Worm (Caenorhabditis elegans) whole organism, L3 larva: ENCODE data around the gene C08F8.9.
A peak's percentile ranks its signal among the peaks of the same experiment; 100 is the strongest.

Experiments
- R02D3.7 ChIP-seq: fragments of 150-350 bp; optimal IDR thresholded peaks from 2 replicates; lab custom pipeline; 2014; ENCODE audit warnings: missing biosample characterization, missing genetic modification characterization
- ZK546.5 ChIP-seq: sonication (generic microtip); optimal IDR thresholded peaks from 2 replicates; lab custom pipeline; 2017; ENCODE audit warnings: missing biosample characterization, missing genetic modification characterization
- aly-2 ChIP-seq: fragments of 150-350 bp; optimal IDR thresholded peaks from 2 replicates; lab custom pipeline; 2014; ENCODE audit warnings: missing biosample characterization, missing genetic modification characterization
- ama-1 ChIP-seq: fragments of 150-350 bp; optimal IDR thresholded peaks from 2 replicates; lab custom pipeline; 2018
- ceh-16 ChIP-seq: sonication (generic microtip); optimal IDR thresholded peaks from 2 replicates; lab custom pipeline; 2017; ENCODE audit warnings: missing biosample characterization, missing genetic modification characterization
- ceh-82 ChIP-seq: fragments of 150-350 bp; optimal IDR thresholded peaks from 2 replicates; lab custom pipeline; 2014; ENCODE audit warnings: missing biosample characterization, missing genetic modification characterization
- ceh-9 ChIP-seq: sonication (generic microtip); optimal IDR thresholded peaks from 2 replicates; lab custom pipeline; 2018; ENCODE audit warnings: missing biosample characterization, missing genetic modification characterization
- daf-12 ChIP-seq: fragments of 150-350 bp; optimal IDR thresholded peaks from 2 replicates; lab custom pipeline; 2014; ENCODE audit warnings: missing biosample characterization, missing genetic modification reagents, missing genetic modification characterization
- egl-27 ChIP-seq: sonication (generic microtip); optimal IDR thresholded peaks from 4 replicates; lab custom pipeline; 2017; ENCODE audit warnings: missing biosample characterization, missing genetic modification reagents, missing genetic modification characterization
- egl-5 ChIP-seq: fragments of 150-350 bp; optimal IDR thresholded peaks from 2 replicates; lab custom pipeline; 2017; ENCODE audit warnings: missing biosample characterization, missing genetic modification reagents, missing genetic modification characterization, inconsistent platforms
- elt-1 ChIP-seq: fragments of 150-350 bp; optimal IDR thresholded peaks from 2 replicates; lab custom pipeline; 2014; ENCODE audit warnings: missing biosample characterization, missing genetic modification characterization
- eor-1 ChIP-seq, 2 experiments: fragments of 150-350 bp; optimal IDR thresholded peaks; 2 replicates each; lab custom pipeline; 2014 to 2018; ENCODE audit warnings: missing biosample characterization in 2 of 2, missing genetic modification characterization in 2 of 2
- fkh-10 ChIP-seq: sonication (generic microtip); optimal IDR thresholded peaks from 2 replicates; lab custom pipeline; 2017; ENCODE audit warnings: missing biosample characterization, missing genetic modification reagents, missing genetic modification characterization
- fkh-2 ChIP-seq: fragments of 150-350 bp; optimal IDR thresholded peaks from 2 replicates; lab custom pipeline; 2014; ENCODE audit warnings: missing biosample characterization, missing genetic modification reagents, missing genetic modification characterization
- hmg-11 ChIP-seq: sonication (generic microtip); optimal IDR thresholded peaks from 2 replicates; lab custom pipeline; 2016; ENCODE audit warnings: missing genetic modification characterization, missing compliant biosample characterization
- jun-1 ChIP-seq: fragments of 150-350 bp; optimal IDR thresholded peaks from 2 replicates; lab custom pipeline; 2014; ENCODE audit warnings: missing biosample characterization, missing genetic modification reagents, missing genetic modification characterization
- lin-15B ChIP-seq: fragments of 150-350 bp; optimal IDR thresholded peaks from 2 replicates; lab custom pipeline; 2014; ENCODE audit warnings: missing biosample characterization, missing genetic modification characterization
- lin-39 ChIP-seq: fragments of 150-350 bp; optimal IDR thresholded peaks from 2 replicates; lab custom pipeline; 2018; ENCODE audit warnings: missing biosample characterization, missing genetic modification reagents, missing genetic modification characterization
- lsy-12 ChIP-seq: sonication (generic microtip); optimal IDR thresholded peaks from 2 replicates; lab custom pipeline; 2016; ENCODE audit warnings: mild to moderate bottlenecking, missing genetic modification characterization, missing compliant biosample characterization
- mdl-1 ChIP-seq: fragments of 150-350 bp; optimal IDR thresholded peaks from 2 replicates; lab custom pipeline; 2014; ENCODE audit warnings: missing biosample characterization, missing genetic modification characterization
- mml-1 ChIP-seq: fragments of 150-350 bp; sonication (generic microtip); optimal IDR thresholded peaks from 3 replicates; lab custom pipeline; 2014; ENCODE audit warnings: missing biosample characterization, missing genetic modification characterization
- nfya-1 ChIP-seq: sonication (generic microtip); optimal IDR thresholded peaks from 2 replicates; lab custom pipeline; 2017; ENCODE audit warnings: missing genetic modification characterization, mild to moderate bottlenecking, missing compliant biosample characterization, antibody characterized with exemption, moderate library complexity; ENCODE audit not compliant: insufficient read depth
- nhr-11 ChIP-seq: fragments of 150-350 bp; optimal IDR thresholded peaks from 2 replicates; lab custom pipeline; 2014; ENCODE audit warnings: missing biosample characterization, missing genetic modification characterization
- nhr-12 ChIP-seq: fragments of 150-350 bp; optimal IDR thresholded peaks from 2 replicates; lab custom pipeline; 2014; ENCODE audit warnings: missing biosample characterization, missing genetic modification characterization
- nhr-23 ChIP-seq: fragments of 150-350 bp; optimal IDR thresholded peaks from 2 replicates; lab custom pipeline; 2014; ENCODE audit warnings: missing biosample characterization, missing genetic modification reagents, missing genetic modification characterization
- nhr-237 ChIP-seq: fragments of 150-350 bp; optimal IDR thresholded peaks from 2 replicates; lab custom pipeline; 2014; ENCODE audit warnings: missing biosample characterization, missing genetic modification characterization
- nhr-25 ChIP-seq: sonication (generic microtip); optimal IDR thresholded peaks from 2 replicates; lab custom pipeline; 2017; ENCODE audit warnings: missing biosample characterization, missing genetic modification characterization
- nhr-28 ChIP-seq: fragments of 150-350 bp; optimal IDR thresholded peaks from 2 replicates; lab custom pipeline; 2014; ENCODE audit warnings: missing biosample characterization, missing genetic modification characterization
- nhr-76 ChIP-seq: fragments of 150-350 bp; sonication (generic microtip); optimal IDR thresholded peaks from 5 replicates; lab custom pipeline; 2014; ENCODE audit warnings: missing biosample characterization, missing genetic modification characterization
- nhr-77 ChIP-seq: fragments of 150-350 bp; optimal IDR thresholded peaks from 2 replicates; lab custom pipeline; 2014; ENCODE audit warnings: missing biosample characterization, missing genetic modification characterization
- pha-4 ChIP-seq: fragments of 150-350 bp; optimal IDR thresholded peaks from 2 replicates; lab custom pipeline; 2014; ENCODE audit warnings: missing biosample characterization, missing genetic modification reagents, missing genetic modification characterization
- pqm-1 ChIP-seq: fragments of 150-350 bp; optimal IDR thresholded peaks from 2 replicates; lab custom pipeline; 2017; ENCODE audit warnings: missing biosample characterization, missing genetic modification characterization, inconsistent platforms
- sea-2 ChIP-seq: fragments of 150-350 bp; sonication (generic microtip); optimal IDR thresholded peaks from 4 replicates; lab custom pipeline; 2014; ENCODE audit warnings: missing biosample characterization, missing genetic modification reagents, missing genetic modification characterization
- skn-1 ChIP-seq: fragments of 150-350 bp; optimal IDR thresholded peaks from 2 replicates; lab custom pipeline; 2014; ENCODE audit warnings: missing biosample characterization, missing genetic modification characterization
- snpc-4 ChIP-seq: fragments of 150-350 bp; optimal IDR thresholded peaks from 2 replicates; lab custom pipeline; 2014; ENCODE audit warnings: missing biosample characterization, missing genetic modification characterization
- tbx-2 ChIP-seq: sonication (generic microtip); optimal IDR thresholded peaks from 2 replicates; lab custom pipeline; 2016; ENCODE audit warnings: mild to moderate bottlenecking, missing genetic modification characterization, missing compliant biosample characterization
- unc-39 ChIP-seq: sonication (generic microtip); optimal IDR thresholded peaks from 4 replicates; lab custom pipeline; 2017; ENCODE audit warnings: missing biosample characterization, missing genetic modification characterization
- unc-62 ChIP-seq: fragments of 150-350 bp; sonication (generic microtip); optimal IDR thresholded peaks from 4 replicates; lab custom pipeline; 2014; ENCODE audit warnings: missing biosample characterization, missing genetic modification reagents, missing genetic modification characterization
- zag-1 ChIP-seq: fragments of 150-350 bp; optimal IDR thresholded peaks from 2 replicates; lab custom pipeline; 2014; ENCODE audit warnings: missing biosample characterization, missing genetic modification characterization
- ztf-11 ChIP-seq: fragments of 150-350 bp; optimal IDR thresholded peaks from 2 replicates; lab custom pipeline; 2014; ENCODE audit warnings: missing biosample characterization, missing genetic modification characterization
- ztf-4 ChIP-seq: fragments of 150-350 bp; optimal IDR thresholded peaks from 2 replicates; lab custom pipeline; 2014; ENCODE audit warnings: missing biosample characterization, missing genetic modification characterization

The C08F8.9 gene

DNA sequence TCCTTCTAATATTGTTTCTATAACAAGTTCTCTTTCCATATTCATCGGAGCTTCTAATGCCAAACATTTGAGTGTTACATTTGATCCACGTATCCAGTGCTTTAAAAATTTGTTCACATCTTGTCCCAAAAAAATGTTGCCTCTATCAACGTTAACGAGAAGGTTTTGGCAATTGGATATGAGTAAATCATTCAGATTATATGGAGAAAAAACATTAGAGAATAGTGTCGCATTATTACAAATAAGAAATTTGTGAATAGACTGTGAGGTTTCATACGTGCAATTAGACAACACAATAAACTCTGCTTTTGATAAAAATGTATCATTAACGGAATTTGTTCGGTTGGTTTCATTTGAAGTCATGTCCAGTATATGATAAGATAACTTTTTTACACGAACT, 18.5 kb downstream of the C08F8.9 start, which contains the start of gene mboa-4:
TSS of gene mboa-4 (minus strand) at position 101 of the 400 bp plus-strand sequence.
- TF ChIP-seq ceh-82 (tag; lab: Kevin White, UChicago), result no peak
- TF ChIP-seq elt-1 (tag; lab: Kevin White, UChicago), result no peak
- no peak for TF ChIP-seq nfya-1 (tag; lab: Kevin White, UChicago)
- TF ChIP-seq nhr-76, result no peak
- TF ChIP-seq, all 47 proteins: peak for 0

DNA sequence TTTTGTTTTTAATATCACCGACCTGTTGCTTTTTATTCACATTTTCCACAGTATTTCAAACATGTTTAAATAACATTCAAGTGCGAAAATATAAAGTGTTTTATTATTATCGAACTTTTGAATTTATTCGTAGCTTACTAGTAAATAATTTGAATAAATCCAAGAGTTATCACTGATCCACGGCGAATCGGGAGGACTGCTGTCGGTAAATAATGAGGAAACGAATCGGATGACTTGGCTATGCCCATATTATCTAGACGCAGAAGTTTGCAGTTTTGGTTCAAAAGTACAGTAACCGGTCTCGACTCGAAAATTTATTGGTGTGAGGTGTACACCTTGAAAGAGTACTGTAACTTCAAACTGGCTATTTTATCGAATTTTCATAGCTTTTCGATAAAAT, 21.9 kb downstream of the C08F8.9 start:
- TF ChIP-seq ZK546.5 (no peak), eor-1 (tag; optimal IDR thresholded peaks at IDR 0.05; lab: Kevin White, UChicago) (no peak), aly-2 (tag; lab: Kevin White, UChicago) (no peak), nhr-12 (tag; lab: Kevin White, UChicago) (no peak), nhr-77 (tag; lab: Kevin White, UChicago) (no peak), nhr-237 (no peak), hmg-11 (tag; lab: Kevin White, UChicago) (no peak), egl-5 (tag; lab: Kevin White, UChicago) (no peak), nhr-76 (no peak), pqm-1 (tag; lab: Kevin White, UChicago) (no peak)

DNA sequence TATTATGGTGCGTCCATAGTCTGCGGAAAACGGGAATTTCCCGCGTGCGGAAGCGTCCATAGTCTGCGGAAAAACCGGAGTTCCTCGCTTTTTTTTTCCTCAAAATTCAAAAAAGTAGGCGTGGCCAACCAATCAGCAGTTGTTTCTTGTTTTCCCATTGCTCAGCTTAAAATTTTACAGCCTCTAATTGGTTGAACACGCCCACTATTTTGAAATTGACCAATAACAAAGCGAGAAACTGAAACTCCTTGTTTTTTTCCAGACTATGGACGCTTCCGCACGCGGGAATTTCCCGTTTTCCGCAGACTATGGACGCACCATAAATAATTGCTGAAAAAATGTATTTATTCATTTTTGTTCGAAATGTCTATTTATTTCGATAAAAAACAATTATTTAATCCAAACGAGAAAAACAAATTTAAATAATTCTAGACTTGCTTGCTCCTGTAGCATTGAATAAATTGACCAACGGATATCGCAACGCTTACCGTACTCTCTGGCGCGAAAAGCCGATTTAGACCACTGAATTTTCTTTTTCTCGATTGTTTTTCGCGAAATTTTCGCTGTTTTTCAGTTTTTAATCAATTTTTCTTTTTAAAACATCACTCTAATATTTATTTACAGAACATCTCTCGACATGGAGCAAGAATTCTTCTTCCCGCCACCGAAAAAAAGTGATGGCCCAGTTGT, 23.8 kb downstream of the C08F8.9 start, which contains the start of gene C08F8.3:
TSS of gene C08F8.3 (plus strand) at position 620 of the 690 bp plus-strand sequence.
- peak; percentile 67 for TF ChIP-seq nfya-1 (tag; lab: Kevin White, UChicago)

DNA sequence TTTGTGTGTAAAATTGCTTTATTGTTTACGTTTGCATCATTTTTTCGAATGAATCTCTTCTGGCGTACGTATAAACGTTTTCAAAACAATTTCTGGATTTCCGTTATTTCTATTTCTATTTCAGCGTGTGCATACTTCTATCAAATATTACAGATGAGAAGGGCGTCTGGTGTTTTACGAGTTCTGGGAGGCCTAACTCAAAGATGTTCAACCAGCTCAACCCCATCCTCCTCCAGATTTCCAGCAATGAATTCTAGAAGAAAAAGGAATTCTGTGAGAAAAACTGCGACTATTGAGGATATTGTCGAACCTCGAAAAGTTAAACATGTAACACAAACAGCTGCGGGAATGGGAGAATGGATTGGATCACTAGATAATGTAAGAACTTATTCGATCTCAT, 27.6 kb downstream of the C08F8.9 start, which contains the start of gene C08F8.2:
TSS of gene C08F8.2 (plus strand) at position 154 of the 400 bp plus-strand sequence.
- TF ChIP-seq eor-1 (tag; optimal IDR thresholded peaks at IDR 0.05; lab: Kevin White, UChicago) (no peak), ama-1 (lab: Kevin White, UChicago) (peak; percentile 53), daf-12 (tag; lab: Kevin White, UChicago) (no peak), nhr-11 (tag; lab: Kevin White, UChicago) (no peak)

DNA sequence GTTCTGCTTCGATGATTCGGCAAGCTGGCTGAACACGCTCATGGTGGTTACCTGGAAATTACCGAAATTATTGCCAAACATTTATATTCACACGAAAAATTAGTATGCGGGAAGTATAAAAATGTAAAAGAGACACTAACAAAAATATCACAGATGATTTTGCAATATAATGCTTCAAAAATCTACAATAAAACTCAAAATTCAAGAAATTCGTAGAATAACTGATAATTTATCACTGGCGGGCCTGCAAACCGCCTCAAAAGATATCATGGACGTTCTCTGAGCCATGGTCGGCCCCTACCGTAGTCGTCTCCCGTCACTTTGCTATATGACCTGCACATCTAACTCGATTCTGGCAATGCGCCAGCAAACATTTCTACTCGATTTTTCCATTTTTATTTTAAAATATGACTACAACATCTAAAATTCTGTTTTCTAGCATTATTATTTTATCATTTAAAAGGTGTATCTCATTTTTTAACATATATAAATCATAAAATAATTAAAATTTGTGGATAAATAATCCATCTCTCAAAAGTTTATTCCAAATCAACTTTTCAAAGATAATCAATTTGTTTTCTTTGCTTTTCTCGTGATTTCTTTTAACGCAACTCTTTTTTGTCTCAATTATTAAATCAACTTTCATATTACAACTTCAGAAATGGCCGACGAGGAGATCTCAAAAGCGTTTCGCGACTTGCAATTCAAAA, 28.8 kb downstream of the C08F8.9 start, which contains the start of the genes F01G4.6 and pfd-1:
TSS of gene F01G4.6 (minus strand) at position 51 of the 710 bp plus-strand sequence.
TSS of gene pfd-1 (plus strand) at position 660 of the 710 bp plus-strand sequence.
- TF ChIP-seq sea-2 (GFP tag; lab: Kevin White, UChicago), result peak; percentile 1
- TF ChIP-seq nfya-1 (tag; lab: Kevin White, UChicago), result peak; percentile 98
- peak; percentile 96 for TF ChIP-seq lsy-12 (tag; lab: Kevin White, UChicago)
- peak; percentile 85 for TF ChIP-seq zag-1
- peak; percentile 92 for TF ChIP-seq nhr-25 (tag; lab: Kevin White, UChicago)
- peak; percentile 95 for TF ChIP-seq lin-15B (tag; lab: Kevin White, UChicago)
- TF ChIP-seq hmg-11 (tag; lab: Kevin White, UChicago), result peak; percentile 76
- no peak for TF ChIP-seq unc-62 (GFP tag; lab: Kevin White, UChicago)
- no peak for TF ChIP-seq nhr-28 (tag; lab: Kevin White, UChicago)
- TF ChIP-seq egl-27 (tag; lab: Kevin White, UChicago), result peak; percentile 32
- peak; percentile 64 for TF ChIP-seq mml-1 (tag; lab: Kevin White, UChicago)
- no peak for TF ChIP-seq mdl-1 (tag; lab: Kevin White, UChicago)
- peak; percentile 99 for TF ChIP-seq ZK546.5
- TF ChIP-seq jun-1 (tag; lab: Kevin White, UChicago), result peak; percentile 88
- peak; percentile 97 for TF ChIP-seq pha-4
- TF ChIP-seq daf-12 (tag; lab: Kevin White, UChicago), result no peak
- peak; percentile 82 for TF ChIP-seq snpc-4 (tag; lab: Kevin White, UChicago)
- peak; percentile 60 for TF ChIP-seq fkh-10 (GFP tag; lab: Kevin White, UChicago)
- TF ChIP-seq nhr-12 (tag; lab: Kevin White, UChicago), result no peak
- no peak for TF ChIP-seq ceh-9
- no peak for TF ChIP-seq ztf-11
- TF ChIP-seq nhr-11 (tag; lab: Kevin White, UChicago), result peak; percentile 75
- TF ChIP-seq unc-39 (tag; lab: Kevin White, UChicago), result no peak
- TF ChIP-seq nhr-23 (tag; lab: Kevin White, UChicago), result peak; percentile 97
- peak; percentile 87 for TF ChIP-seq lin-39 (tag; lab: Kevin White, UChicago)
- peak; percentile 49 for TF ChIP-seq ceh-16
- peak; percentile 67 for TF ChIP-seq ama-1 (lab: Kevin White, UChicago)
- peak; percentile 81 for TF ChIP-seq tbx-2 (tag; lab: Kevin White, UChicago)
- TF ChIP-seq nhr-237, result no peak
- TF ChIP-seq nhr-77 (tag; lab: Kevin White, UChicago), result peak; percentile 40
- TF ChIP-seq fkh-2, result no peak
- TF ChIP-seq pqm-1 (tag; lab: Kevin White, UChicago), result peak; percentile 90
- TF ChIP-seq nhr-76, result peak; percentile 50
- TF ChIP-seq skn-1 (tag; lab: Kevin White, UChicago), result peak; percentile 87
- TF ChIP-seq ztf-4 (tag; lab: Kevin White, UChicago), result peak; percentile 63
- TF ChIP-seq R02D3.7, result peak; percentile 84
